Worm (Caenorhabditis elegans): Measurements from ENCODE around the gene clip-1.

DNA sequence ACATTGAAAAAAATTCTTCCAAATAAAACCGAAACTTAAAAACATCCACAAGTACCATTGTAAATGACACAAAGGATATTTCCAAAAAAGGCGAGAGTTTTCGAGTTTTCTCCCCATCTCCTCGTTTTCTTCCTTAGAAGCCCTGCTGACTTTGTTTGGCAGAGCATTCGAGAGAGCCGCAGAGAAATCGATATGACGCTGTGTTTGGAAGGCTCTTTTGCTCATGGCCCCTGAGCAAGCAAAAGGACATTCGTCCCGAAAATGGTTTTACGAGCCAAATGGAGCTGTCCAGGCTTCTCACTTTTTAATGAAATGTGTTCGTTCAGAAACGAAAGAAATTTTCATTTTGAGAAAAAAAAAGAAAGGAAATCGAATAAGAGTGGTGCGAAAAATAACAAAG lies 3.2 kb upstream of the clip-1 start:
- TF ChIP-seq ham-2 (GFP tag; optimal IDR thresholded peaks at IDR 0.05) = no peak
- TF ChIP-seq lsy-2 (tag; optimal IDR thresholded peaks at IDR 0.05) = no peak
- no peak for TF ChIP-seq ztf-11 (tag; optimal IDR thresholded peaks at IDR 0.05)
- no peak for TF ChIP-seq mep-1 (tag; optimal IDR thresholded peaks at IDR 0.05)
